Worm (Caenorhabditis elegans) whole organism, midembryonic: ENCODE results near the gene srx-8.

Experiments
- cog-1 ChIP-seq: sonication (generic microtip); optimal IDR thresholded peaks from 2 replicates; lab custom pipeline; 2016; ENCODE audit warnings: missing genetic modification characterization, missing compliant biosample characterization
- flt-1 ChIP-seq: fragments of 200-800 bp; sonication (Bioruptor generic); IDR thresholded peaks from 2 replicates; pipeline ENCODE4 v1.3.6; 2022; ENCODE audit warnings: missing genetic modification characterization, missing compliant biosample characterization
- med-1 ChIP-seq: sonication (generic microtip); optimal IDR thresholded peaks from 2 replicates; lab custom pipeline; 2017; ENCODE audit warnings: missing genetic modification characterization, mild to moderate bottlenecking, missing compliant biosample characterization, antibody characterized with exemption, missing genetic modification reagents; ENCODE audit not compliant: insufficient read depth
- ref-1 ChIP-seq: fragments of 200-800 bp; sonication (Bioruptor generic); conservative IDR thresholded peaks from 2 replicates; pipeline ENCODE4 v1.3.6; 2022; ENCODE audit warnings: missing genetic modification reagents, missing genetic modification characterization, missing compliant biosample characterization
- ztf-23 ChIP-seq: fragments of 200-800 bp; sonication (Bioruptor generic); IDR thresholded peaks from 2 replicates; pipeline ENCODE4 v1.3.6; 2022; ENCODE audit warnings: missing genetic modification reagents, missing genetic modification characterization, missing compliant biosample characterization

- no peak for TF ChIP-seq med-1 (GFP tag; lab: Kevin White, UChicago)
- no peak for TF ChIP-seq ref-1
- no peak for TF ChIP-seq cog-1 (tag; lab: Kevin White, UChicago)
- TF ChIP-seq ztf-23 (GFP tag; lab: Robert Waterston, UW) = no peak
- no peak for TF ChIP-seq flt-1 (GFP tag; lab: Robert Waterston, UW)
These were observed 41.0 kb upstream of the srx-8 start for ce11 chrV:596923-597322.
